Worm (Caenorhabditis elegans) whole organism, early embryonic: Measurements from ENCODE around the gene pct-1.

Experiments
- B0310.2 ChIP-seq: sonication (generic microtip); optimal IDR thresholded peaks from 2 replicates; lab custom pipeline; 2016; ENCODE audit warnings: mild to moderate bottlenecking, missing genetic modification characterization, missing compliant biosample characterization
- F13C5.2 ChIP-seq: sonication (generic microtip); optimal IDR thresholded peaks from 2 replicates; lab custom pipeline; 2017; ENCODE audit warnings: mild to moderate bottlenecking, missing genetic modification characterization, inconsistent platforms, missing compliant biosample characterization
- ama-1 ChIP-seq: fragments of 150-350 bp; optimal IDR thresholded peaks from 2 replicates; lab custom pipeline; 2014
- hmbx-1 ChIP-seq: sonication (generic microtip); optimal IDR thresholded peaks from 2 replicates; lab custom pipeline; 2016; ENCODE audit warnings: mild to moderate bottlenecking, missing genetic modification characterization, missing compliant biosample characterization
- hmg-4 ChIP-seq: fragments of 200-800 bp; sonication (Bioruptor generic); optimal IDR thresholded peaks from 2 replicates; lab custom pipeline; 2018; ENCODE audit warnings: mild to moderate bottlenecking, missing genetic modification characterization, missing compliant biosample characterization
- tbx-37 ChIP-seq: fragments of 200-800 bp; sonication (Bioruptor generic); conservative IDR thresholded peaks from 2 replicates; pipeline ENCODE4 v1.3.6; 2022; ENCODE audit warnings: missing genetic modification reagents, missing genetic modification characterization, missing compliant biosample characterization
- tra-4 ChIP-seq: sonication (generic microtip); optimal IDR thresholded peaks from 2 replicates; lab custom pipeline; 2017; ENCODE audit warnings: missing genetic modification characterization, missing compliant biosample characterization

DNA sequence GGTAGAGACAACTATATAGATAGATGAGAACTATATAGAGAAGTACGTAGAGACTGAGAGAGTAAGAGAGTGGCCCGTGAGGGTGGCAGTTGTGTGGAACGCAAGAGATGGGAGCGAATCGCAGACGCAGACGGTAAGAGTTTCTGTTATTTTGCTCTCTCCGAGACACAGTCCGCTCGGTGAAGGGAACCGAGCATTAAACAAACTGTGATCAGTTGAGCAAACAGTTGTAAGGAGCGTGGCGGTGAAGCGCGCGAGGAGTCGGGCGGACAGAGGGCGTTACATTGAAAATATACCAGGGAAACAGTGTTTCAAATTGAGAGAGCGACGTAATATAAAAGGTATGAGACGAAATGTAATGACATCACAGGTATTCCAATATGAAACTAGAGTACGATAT is 53.2 kb downstream of the pct-1 start:
- TF ChIP-seq B0310.2 (tag; lab: Kevin White, UChicago) (peak; percentile 25), tbx-37 (GFP tag; lab: Robert Waterston, UW) (no peak), tra-4 (tag; lab: Kevin White, UChicago) (no peak), F13C5.2 (tag; lab: Kevin White, UChicago) (peak; percentile 1), hmbx-1 (tag; lab: Kevin White, UChicago) (no peak), ama-1 (lab: Kevin White, UChicago) (no peak), hmg-4 (GFP tag; lab: Kevin White, UChicago) (no peak)
